Fruit fly (Drosophila melanogaster) whole organism, wandering third instar larva: ENCODE measurements around the gene CG11980.

ENCODE experiments used
- h ChIP-seq: fragments of 200-800 bp; sonication (Bioruptor generic); optimal IDR thresholded peaks from 3 replicates; lab custom pipeline; 2016; ENCODE audit warnings: missing biosample characterization, mild to moderate bottlenecking, missing genetic modification characterization
- psq ChIP-seq: fragments of 200-800 bp; sonication (Bioruptor generic); optimal IDR thresholded peaks from 3 replicates; lab custom pipeline; 2017; ENCODE audit warnings: missing biosample characterization, mild to moderate bottlenecking, missing genetic modification characterization, moderate library complexity
- usp ChIP-seq: fragments of >200 bp; optimal IDR thresholded peaks from 2 replicates; lab custom pipeline; 2017; ENCODE audit warnings: missing biosample characterization, missing genetic modification characterization

DNA sequence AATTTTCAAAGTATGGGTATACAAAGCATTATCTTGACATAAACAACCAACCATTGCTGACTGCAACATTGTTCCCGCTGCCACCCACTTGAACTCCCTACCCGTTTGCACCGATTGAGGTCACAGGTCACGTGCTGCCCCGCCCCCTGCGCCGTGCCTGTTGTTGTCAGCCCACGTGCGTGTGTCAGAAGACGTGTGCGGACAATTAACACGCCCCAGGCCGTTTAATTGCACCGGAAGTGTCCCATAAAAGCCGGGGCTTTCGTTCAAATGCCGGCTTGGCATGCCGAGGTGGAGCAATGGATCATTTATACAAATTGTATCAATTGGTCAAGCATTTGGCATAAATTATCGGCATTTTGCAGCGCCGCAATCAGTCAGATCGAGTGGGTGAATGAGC is 23.3 kb downstream of the CG11980 start:
- no peak for TF ChIP-seq h (GFP tag; lab: Kevin White, UChicago)
- no peak for TF ChIP-seq usp
- no peak for TF ChIP-seq psq
